Fruit fly (Drosophila melanogaster): ENCODE data around the gene CG14135.

DNA sequence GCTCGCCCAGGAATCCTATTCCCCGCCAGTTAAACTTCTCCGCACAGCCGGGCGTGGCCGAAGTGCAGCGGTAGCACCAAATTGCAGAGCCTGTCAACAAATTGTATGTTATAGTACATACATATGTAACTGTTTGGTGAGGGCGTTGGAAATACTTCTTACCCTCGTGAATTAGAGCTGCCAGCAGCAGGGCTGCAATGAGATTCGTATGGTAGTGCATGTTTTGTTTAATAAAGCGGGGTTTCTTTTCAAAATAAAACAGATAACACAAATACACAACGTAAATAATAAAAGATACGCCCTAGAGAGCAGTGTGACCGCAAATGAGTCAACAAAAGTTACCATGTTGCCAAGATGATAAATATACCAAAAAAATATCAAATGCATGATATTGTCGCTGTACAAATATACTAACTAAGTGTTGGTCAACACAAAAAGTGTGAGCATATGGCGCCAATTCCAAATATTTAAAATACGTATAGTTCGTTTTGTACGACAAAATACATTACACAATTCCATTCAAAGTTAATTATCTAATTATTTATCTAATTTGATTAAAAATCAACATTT, 19.8 kb downstream of the CG14135 start, which contains the start of gene crim:
- TF ChIP-seq CG3032 (tag; optimal IDR thresholded peaks at IDR 0.05), result no peak
- TF ChIP-seq CG16779 (tag; optimal IDR thresholded peaks at IDR 0.05), result no peak
- TF ChIP-seq CG7368 (GFP tag; optimal IDR thresholded peaks at IDR 0.05), result no peak
- TF ChIP-seq OdsH (GFP tag; optimal IDR thresholded peaks at IDR 0.05), result no peak
- TF ChIP-seq fd59A (GFP tag; optimal IDR thresholded peaks at IDR 0.05), result no peak
- no peak for TF ChIP-seq CG11762 (GFP tag; optimal IDR thresholded peaks at IDR 0.05; ENCODE audit: insufficient read depth)
- no peak for TF ChIP-seq dsx (GFP tag; optimal IDR thresholded peaks at IDR 0.05; ENCODE audit: poor library complexity, severe bottlenecking)
- TF ChIP-seq CG11294 (GFP tag; IDR thresholded peaks at IDR 0.05), result no peak
- TF ChIP-seq CG31627 (GFP tag; optimal IDR thresholded peaks at IDR 0.05), result no peak
- no peak for TF ChIP-seq CG6808 (GFP tag; optimal IDR thresholded peaks at IDR 0.05)

Measured in whole organism, prepupa.